Fruit fly (Drosophila melanogaster): ENCODE results near the gene Cep164.

dm6 chrX:15940105-15940955 is 42.4 kb downstream of the Cep164 start, which contains the start of gene Stim:
- TF ChIP-seq EcR (GFP tag; optimal IDR thresholded peaks at IDR 0.05), result no peak
- no peak for TF ChIP-seq CG8301 (tag; optimal IDR thresholded peaks at IDR 0.05)
- TF ChIP-seq Pif1A (GFP tag; optimal IDR thresholded peaks at IDR 0.05), result no peak
- TF ChIP-seq CG17806 (tag; optimal IDR thresholded peaks at IDR 0.05), result no peak
- TF ChIP-seq CG9948 (tag; optimal IDR thresholded peaks at IDR 0.05), result no peak
- no peak for TF ChIP-seq Ets98B (GFP tag; IDR thresholded peaks at IDR 0.05)
- no peak for TF ChIP-seq CG32121 (GFP tag; IDR thresholded peaks at IDR 0.05)
- TF ChIP-seq fd96Ca (GFP tag; IDR thresholded peaks at IDR 0.05), result no peak
- no peak for TF ChIP-seq CG14655 (GFP tag; optimal IDR thresholded peaks at IDR 0.05)
- TF ChIP-seq rn (GFP tag; IDR thresholded peaks at IDR 0.05), result no peak
- no peak for TF ChIP-seq gl (tag; optimal IDR thresholded peaks at IDR 0.05)
- TF ChIP-seq Snoo (tag; optimal IDR thresholded peaks at IDR 0.05), result no peak
- TF ChIP-seq CG15710 (tag; optimal IDR thresholded peaks at IDR 0.05), result no peak
- no peak for TF ChIP-seq CG4496 (GFP tag; IDR thresholded peaks at IDR 0.05)

Data from whole organism, pupa.